Worm (Caenorhabditis elegans): ENCODE results near the gene cest-12.
A peak's percentile ranks its signal among the peaks of the same experiment; 100 is the strongest.

The cest-12 gene

DNA sequence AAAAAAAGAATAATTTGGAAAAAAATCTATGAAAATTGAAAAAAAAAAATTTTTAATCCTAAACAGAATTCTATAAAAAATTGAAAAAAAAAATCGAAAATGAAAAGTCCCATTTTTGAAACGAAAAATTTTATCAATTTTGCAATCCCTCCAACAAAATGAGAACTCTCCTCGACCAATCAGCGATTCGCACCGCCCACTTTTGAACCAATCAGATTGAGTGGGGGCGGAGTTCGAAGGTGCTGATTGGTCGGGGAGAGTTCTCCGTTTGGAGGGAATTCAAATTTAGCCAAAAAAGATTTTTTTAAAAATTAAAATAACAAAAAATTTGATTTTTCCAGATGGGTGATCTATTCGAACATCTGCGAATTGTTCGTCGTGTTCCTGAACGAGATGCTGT is 39.6 kb downstream of the cest-12 start:
- TF ChIP-seq ztf-23 (GFP tag; IDR thresholded peaks at IDR 0.05) (no peak), tab-1 (GFP tag; IDR thresholded peaks at IDR 0.05) (no peak), cog-1 (tag; optimal IDR thresholded peaks at IDR 0.05) (no peak)

DNA sequence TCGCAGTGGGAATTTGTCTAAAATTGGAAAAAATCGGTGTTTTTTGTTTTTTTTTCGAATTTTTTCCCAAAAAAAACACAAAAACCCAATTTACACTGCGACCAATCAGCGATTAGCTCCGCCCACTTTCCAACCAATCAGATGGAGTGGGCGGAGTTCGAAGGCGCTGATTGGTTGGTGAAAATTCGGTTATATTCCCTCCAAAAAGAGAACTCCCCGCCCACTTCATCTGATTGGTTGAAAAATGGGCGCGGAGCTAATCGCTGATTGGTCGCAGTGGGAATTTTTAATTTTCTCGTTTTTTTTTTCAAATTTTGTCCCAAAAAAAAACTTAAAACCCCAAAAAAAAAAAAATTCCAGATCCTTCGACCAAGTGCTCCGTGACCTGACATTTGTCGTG is 42.8 kb downstream of the cest-12 start:
- TF ChIP-seq ref-1 (GFP tag; conservative IDR thresholded peaks at IDR 0.05) (no peak), ztf-29 (GFP tag; IDR thresholded peaks at IDR 0.05) (no peak), klf-2 (GFP tag; conservative IDR thresholded peaks at IDR 0.05) (no peak), ztf-23 (GFP tag; IDR thresholded peaks at IDR 0.05) (no peak)

DNA sequence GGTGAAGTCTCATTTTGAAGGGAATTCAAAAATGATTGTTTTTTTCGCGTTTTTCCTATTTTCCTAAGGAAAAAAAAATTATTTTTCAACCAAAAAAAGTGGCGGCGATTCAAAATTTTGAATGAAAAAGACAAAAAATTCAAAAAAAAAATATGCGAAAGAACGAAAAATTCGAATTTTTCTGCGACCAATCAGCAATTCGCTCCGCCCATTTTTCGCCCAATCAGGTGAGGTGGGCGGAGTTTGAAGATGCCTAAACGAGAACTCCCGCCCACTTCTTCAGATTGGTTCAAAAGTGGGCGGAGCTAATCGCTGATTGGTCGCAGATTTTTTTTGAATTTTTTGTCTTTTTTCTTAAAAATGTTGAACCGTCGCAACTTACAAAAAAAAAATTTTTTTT is 43.4 kb downstream of the cest-12 start:
- TF ChIP-seq klf-2 (GFP tag; conservative IDR thresholded peaks at IDR 0.05), result no peak
- no peak for TF ChIP-seq T22C8.4 (GFP tag; IDR thresholded peaks at IDR 0.05)
- no peak for TF ChIP-seq ref-1 (GFP tag; conservative IDR thresholded peaks at IDR 0.05)
- TF ChIP-seq ztf-29 (GFP tag; IDR thresholded peaks at IDR 0.05), result no peak
- TF ChIP-seq flt-1 (GFP tag; IDR thresholded peaks at IDR 0.05), result no peak
- TF ChIP-seq ztf-23 (GFP tag; IDR thresholded peaks at IDR 0.05), result no peak
- TF ChIP-seq med-1 (GFP tag; optimal IDR thresholded peaks at IDR 0.05; ENCODE audit: insufficient read depth), result no peak
- TF ChIP-seq cog-1 (tag; optimal IDR thresholded peaks at IDR 0.05), result no peak
- no peak for TF ChIP-seq tab-1 (GFP tag; IDR thresholded peaks at IDR 0.05)

DNA sequence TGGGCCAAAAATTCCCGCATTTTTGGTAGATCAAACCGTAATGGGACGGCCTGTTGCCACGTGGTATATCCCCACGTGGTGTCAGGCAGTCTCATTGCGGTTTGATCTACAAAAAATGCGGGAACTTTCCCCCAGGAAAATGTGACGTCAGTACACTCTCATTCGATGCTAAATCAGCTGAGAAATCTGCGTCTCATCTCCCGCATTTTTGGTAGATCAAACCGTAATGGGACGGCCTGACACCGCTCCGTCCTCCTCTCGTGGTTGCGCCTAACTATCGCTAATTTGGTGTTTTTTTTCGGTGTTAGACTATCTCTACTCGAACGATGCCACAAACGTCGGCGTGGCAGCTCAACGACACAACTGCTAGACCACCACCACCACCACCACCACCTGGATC is 45.9 kb downstream of the cest-12 start, which contains the start of gene zyg-8:
TSS of gene zyg-8 (plus strand) at position 301 of the 400 bp plus-strand sequence.
- TF ChIP-seq flt-1 (GFP tag; IDR thresholded peaks at IDR 0.05) (no peak), tab-1 (GFP tag; IDR thresholded peaks at IDR 0.05) (0 out of 2 replicates have a peak, but pooled peaks have one; percentile 11), ztf-29 (GFP tag; IDR thresholded peaks at IDR 0.05) (no peak)

DNA sequence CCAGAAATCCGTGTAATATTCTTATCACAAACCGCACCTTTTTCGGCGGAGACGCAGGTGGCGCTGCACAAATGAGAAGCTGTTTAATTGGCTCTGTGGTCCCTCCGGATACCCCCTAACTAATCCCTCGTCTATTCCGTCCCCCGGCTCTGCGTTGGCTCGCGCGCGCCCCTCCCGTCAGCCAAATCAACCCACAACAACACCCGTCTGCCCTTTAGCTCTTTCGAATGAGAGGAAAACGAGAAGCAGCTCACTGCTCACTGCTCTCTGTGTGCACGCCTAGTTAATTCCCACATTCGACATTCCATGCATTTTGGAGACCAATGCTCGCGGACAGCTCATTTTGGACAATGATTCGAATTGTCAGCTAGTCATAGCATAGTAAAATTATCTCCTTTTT is 47.2 kb downstream of the cest-12 start:
- 0 out of 2 replicates have a peak, but pooled peaks have one; percentile 16 for TF ChIP-seq flt-1 (GFP tag; IDR thresholded peaks at IDR 0.05)
- TF ChIP-seq T22C8.4 (GFP tag; IDR thresholded peaks at IDR 0.05), result no peak

DNA sequence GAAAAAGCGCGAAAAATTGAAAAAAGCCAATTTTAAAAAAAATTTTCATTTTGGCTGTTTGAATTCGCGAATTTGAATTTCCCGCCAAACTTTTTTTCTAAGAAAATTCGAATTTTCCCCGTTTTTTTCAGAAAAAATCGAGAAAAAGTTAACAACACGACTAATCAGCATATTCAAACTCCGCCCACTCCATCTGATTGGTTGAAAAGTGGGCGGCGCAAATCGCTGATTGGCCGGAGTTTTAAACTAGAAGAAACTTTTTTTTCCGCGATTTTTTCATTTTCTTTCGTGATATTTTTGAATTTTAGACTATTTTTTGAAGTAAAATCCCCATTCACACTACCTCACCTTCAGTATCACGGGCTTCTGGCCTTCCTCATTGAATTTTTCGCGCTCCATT is 47.8 kb downstream of the cest-12 start:
- no peak for TF ChIP-seq cog-1 (tag; optimal IDR thresholded peaks at IDR 0.05)

DNA sequence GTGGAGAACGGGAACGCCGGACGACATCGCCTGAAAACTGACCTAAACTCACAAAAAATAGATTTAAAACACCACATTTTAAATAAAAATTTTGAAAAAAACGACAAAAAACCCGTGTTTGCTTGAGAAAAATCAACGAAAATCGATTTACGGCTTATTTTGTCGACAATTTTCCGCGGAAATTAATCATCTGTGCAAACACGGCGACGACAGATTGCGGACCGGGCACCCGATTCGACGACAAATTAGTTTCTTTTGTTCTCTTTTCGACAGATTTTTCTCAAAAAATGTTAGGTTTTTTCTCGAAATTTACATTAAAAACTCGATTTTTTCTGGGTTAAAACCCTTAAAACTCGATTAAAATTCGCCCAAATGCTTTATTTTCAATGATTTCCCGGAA is 48.9 kb downstream of the cest-12 start, which contains the start of gene arx-3:
TSS of gene arx-3 (minus strand) at position 30 of the 400 bp plus-strand sequence.
- TF ChIP-seq ztf-23 (GFP tag; IDR thresholded peaks at IDR 0.05), result 0 out of 2 replicates have a peak, but pooled peaks have one; percentile 43
- TF ChIP-seq tab-1 (GFP tag; IDR thresholded peaks at IDR 0.05), result no peak
- no peak for TF ChIP-seq med-1 (GFP tag; optimal IDR thresholded peaks at IDR 0.05; ENCODE audit: insufficient read depth)
- no peak for TF ChIP-seq cog-1 (tag; optimal IDR thresholded peaks at IDR 0.05)

DNA sequence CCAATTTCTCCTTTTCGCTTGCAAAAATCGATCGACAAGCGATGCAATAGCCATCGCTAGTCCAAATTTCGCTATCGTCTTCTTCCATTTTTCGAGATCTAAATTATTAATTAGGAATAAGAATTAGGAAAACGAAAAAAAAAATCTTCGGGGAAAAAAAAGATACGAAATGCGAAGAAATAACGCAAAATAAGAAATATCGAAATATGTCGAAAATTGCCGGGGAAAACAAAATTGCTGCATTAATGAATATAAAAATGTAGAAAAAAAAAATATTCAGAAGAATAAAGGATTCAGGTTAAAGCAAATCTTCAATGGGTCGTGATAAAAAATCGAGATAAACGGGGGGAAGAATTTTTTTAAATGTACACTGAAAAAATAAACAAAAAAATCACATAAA is 55.1 kb downstream of the cest-12 start, which contains the start of gene Y79H2A.3:
TSS of gene Y79H2A.3 (minus strand) at position 101 of the 400 bp plus-strand sequence.
- no peak for TF ChIP-seq cog-1 (tag; optimal IDR thresholded peaks at IDR 0.05)
- no peak for TF ChIP-seq klf-2 (GFP tag; conservative IDR thresholded peaks at IDR 0.05)
- TF ChIP-seq flt-1 (GFP tag; IDR thresholded peaks at IDR 0.05), result no peak
- no peak for TF ChIP-seq tab-1 (GFP tag; IDR thresholded peaks at IDR 0.05)
- TF ChIP-seq T22C8.4 (GFP tag; IDR thresholded peaks at IDR 0.05), result no peak
- TF ChIP-seq ztf-29 (GFP tag; IDR thresholded peaks at IDR 0.05), result no peak
- TF ChIP-seq ref-1 (GFP tag; conservative IDR thresholded peaks at IDR 0.05), result no peak
- no peak for TF ChIP-seq med-1 (GFP tag; optimal IDR thresholded peaks at IDR 0.05; ENCODE audit: insufficient read depth)
- no peak for TF ChIP-seq ztf-23 (GFP tag; IDR thresholded peaks at IDR 0.05)
